Fruit fly (Drosophila melanogaster) whole organism: ENCODE measurements around the gene Sfp93F.

Experiments used
- CG8478 ChIP-seq: fragments of >200 bp; optimal IDR thresholded peaks from 2 replicates; lab custom pipeline; 2018; ENCODE audit warnings: inconsistent platforms
- Dll ChIP-seq: fragments of >200 bp; optimal IDR thresholded peaks from 2 replicates; lab custom pipeline; 2017
- usp ChIP-seq: fragments of >200 bp; optimal IDR thresholded peaks from 2 replicates; lab custom pipeline; 2017; ENCODE audit warnings: missing biosample characterization, missing genetic modification characterization, mixed read lengths

- TF ChIP-seq Dll (lab: Kevin White, UChicago) = no peak
- TF ChIP-seq CG8478 (lab: Kevin White, UChicago) = no peak
- TF ChIP-seq usp = no peak
These were observed 41.6 kb upstream of the Sfp93F start, which contains the start of gene Polr1H for dm6 chr3R:21777660-21778059.
